Worm (Caenorhabditis elegans) whole organism, early embryonic: ENCODE data around the gene F58B4.6.

Source experiments
- F13C5.2 ChIP-seq: sonication (generic microtip); optimal IDR thresholded peaks from 2 replicates; lab custom pipeline; 2017; ENCODE audit warnings: mild to moderate bottlenecking, missing genetic modification characterization, inconsistent platforms, missing compliant biosample characterization
- aly-1 ChIP-seq: sonication (generic microtip); optimal IDR thresholded peaks from 2 replicates; lab custom pipeline; 2016; ENCODE audit warnings: missing genetic modification characterization, missing compliant biosample characterization
- ama-1 ChIP-seq: fragments of 150-350 bp; optimal IDR thresholded peaks from 2 replicates; lab custom pipeline; 2014
- ceh-13 ChIP-seq: fragments of 200-800 bp; sonication (Bioruptor generic); optimal IDR thresholded peaks from 2 replicates; lab custom pipeline; 2018; ENCODE audit warnings: mild to moderate bottlenecking, missing genetic modification characterization, missing compliant biosample characterization
- flt-1 ChIP-seq: fragments of 200-800 bp; sonication (Bioruptor generic); IDR thresholded peaks from 2 replicates; pipeline ENCODE4 v1.3.6; 2022; ENCODE audit warnings: missing genetic modification characterization, missing compliant biosample characterization
- hmg-4 ChIP-seq: fragments of 200-800 bp; sonication (Bioruptor generic); optimal IDR thresholded peaks from 2 replicates; lab custom pipeline; 2018; ENCODE audit warnings: mild to moderate bottlenecking, missing genetic modification characterization, missing compliant biosample characterization
- hnd-1 ChIP-seq: sonication (generic microtip); optimal IDR thresholded peaks from 2 replicates; lab custom pipeline; 2016; ENCODE audit warnings: missing genetic modification characterization, missing compliant biosample characterization
- scrt-1 ChIP-seq: fragments of 200-800 bp; sonication (Bioruptor generic); IDR thresholded peaks from 2 replicates; pipeline ENCODE4 v1.3.6; 2022; ENCODE audit warnings: missing genetic modification characterization, missing compliant biosample characterization
- sea-1 ChIP-seq: fragments of 200-800 bp; sonication (Bioruptor generic); conservative IDR thresholded peaks from 2 replicates; pipeline ENCODE4 v1.3.6; 2022; ENCODE audit warnings: missing genetic modification characterization, missing compliant biosample characterization
- tbx-37 ChIP-seq: fragments of 200-800 bp; sonication (Bioruptor generic); conservative IDR thresholded peaks from 2 replicates; pipeline ENCODE4 v1.3.6; 2022; ENCODE audit warnings: missing genetic modification reagents, missing genetic modification characterization, missing compliant biosample characterization
- tra-4 ChIP-seq: sonication (generic microtip); optimal IDR thresholded peaks from 2 replicates; lab custom pipeline; 2017; ENCODE audit warnings: missing genetic modification characterization, missing compliant biosample characterization

- TF ChIP-seq tra-4 (tag; lab: Kevin White, UChicago) = no peak
- no peak for TF ChIP-seq sea-1 (GFP tag; lab: Robert Waterston, UW)
- TF ChIP-seq flt-1 (GFP tag; lab: Robert Waterston, UW) = no peak
- no peak for TF ChIP-seq ama-1 (lab: Kevin White, UChicago)
- TF ChIP-seq hmg-4 (GFP tag; lab: Kevin White, UChicago) = no peak
- no peak for TF ChIP-seq F13C5.2 (tag; lab: Kevin White, UChicago)
- TF ChIP-seq tbx-37 (GFP tag; lab: Robert Waterston, UW) = no peak
- TF ChIP-seq scrt-1 (GFP tag; lab: Robert Waterston, UW) = no peak
- TF ChIP-seq hnd-1 (tag; lab: Kevin White, UChicago) = no peak
- no peak for TF ChIP-seq ceh-13
- TF ChIP-seq aly-1 = no peak
Measured at ce11 chrV:10932411-10932810, 7.6 kb downstream of the F58B4.6 start, which contains the start of gene F58B4.5.
